Fruit fly (Drosophila melanogaster): ENCODE results near the gene CG34174.

The CG34174 gene

dm6 chr2L:2198613-2199432 is 15.2 kb upstream of the CG34174 start (continued):
- peak; percentile 62 for TF ChIP-seq CG4282 (GFP tag; optimal IDR thresholded peaks at IDR 0.05)
- TF ChIP-seq CG11696 (GFP tag; IDR thresholded peaks at IDR 0.05), result no peak
- TF ChIP-seq da (GFP tag; optimal IDR thresholded peaks at IDR 0.05), result peak; percentile 63
- no peak for TF ChIP-seq CG11247 (GFP tag; IDR thresholded peaks at IDR 0.05)
- TF ChIP-seq CG17361 (GFP tag; IDR thresholded peaks at IDR 0.05), result no peak
- peak in 1 of 3 experiments; percentile 83 for TF ChIP-seq lola (GFP tag; optimal IDR thresholded peaks at IDR 0.05)
- TF ChIP-seq D19A (tag; optimal IDR thresholded peaks at IDR 0.05), result peak; percentile 85
- TF ChIP-seq dati (GFP tag; IDR thresholded peaks at IDR 0.05), result no peak
- peak; percentile 96 for TF ChIP-seq corto (GFP tag; optimal IDR thresholded peaks at IDR 0.05)
- TF ChIP-seq CG1647 (GFP tag; optimal IDR thresholded peaks at IDR 0.05), result peak; percentile 74
- peak; percentile 86 for TF ChIP-seq org-1 (GFP tag; optimal IDR thresholded peaks at IDR 0.05)
- peak; percentile 70 for TF ChIP-seq fu2 (GFP tag; optimal IDR thresholded peaks at IDR 0.05)
- TF ChIP-seq sqz (GFP tag; optimal IDR thresholded peaks at IDR 0.05), result peak; percentile 78
- peak; percentile 80 for TF ChIP-seq CHES-1-like (GFP tag; optimal IDR thresholded peaks at IDR 0.05)
- peak; percentile 77 for TF ChIP-seq CG10267 (tag; optimal IDR thresholded peaks at IDR 0.05)
- no peak for TF ChIP-seq CG14667 (GFP tag; IDR thresholded peaks at IDR 0.05)
- no peak for TF ChIP-seq sc (optimal IDR thresholded peaks at IDR 0.05)
- peak; percentile 83 for TF ChIP-seq sc (GFP tag; optimal IDR thresholded peaks at IDR 0.05)
- TF ChIP-seq gfzf (GFP tag; optimal IDR thresholded peaks at IDR 0.05), result no peak
- peak; percentile 78 for TF ChIP-seq slp2 (GFP tag; optimal IDR thresholded peaks at IDR 0.05)
- TF ChIP-seq ATbp (GFP tag; optimal IDR thresholded peaks at IDR 0.05), result peak; percentile 90
- peak; percentile 78 for TF ChIP-seq CG9876 (GFP tag; optimal IDR thresholded peaks at IDR 0.05)
- TF ChIP-seq Dbx (GFP tag; IDR thresholded peaks at IDR 0.05), result no peak
- TF ChIP-seq gcm (GFP tag; optimal IDR thresholded peaks at IDR 0.05), result peak; percentile 49
- no peak for TF ChIP-seq ranshi (GFP tag; IDR thresholded peaks at IDR 0.05)
- TF ChIP-seq jigr1 (GFP tag; IDR thresholded peaks at IDR 0.05), result no peak
- no peak for TF ChIP-seq so (GFP tag; IDR thresholded peaks at IDR 0.05)
- TF ChIP-seq CG12744 (GFP tag; optimal IDR thresholded peaks at IDR 0.05), result peak; percentile 51
- TF ChIP-seq CG15011 (GFP tag; optimal IDR thresholded peaks at IDR 0.05), result peak; percentile 76
- TF ChIP-seq CG10565 (GFP tag; optimal IDR thresholded peaks at IDR 0.05), result peak; percentile 48
- TF ChIP-seq jing (GFP tag; optimal IDR thresholded peaks at IDR 0.05), result peak; percentile 84
- TF ChIP-seq ash1 (GFP tag; optimal IDR thresholded peaks at IDR 0.05), result no peak
- peak; percentile 83 for TF ChIP-seq kay (GFP tag; optimal IDR thresholded peaks at IDR 0.05)
- TF ChIP-seq ftz-f1 (GFP tag; optimal IDR thresholded peaks at IDR 0.05), result peak; percentile 100
- TF ChIP-seq Ada2b (GFP tag; IDR thresholded peaks at IDR 0.05), result no peak
- peak; percentile 53 for TF ChIP-seq CG6765 (GFP tag; optimal IDR thresholded peaks at IDR 0.05)
- TF ChIP-seq CG34422 (GFP tag; IDR thresholded peaks at IDR 0.05), result no peak
- peak; percentile 82 for TF ChIP-seq maf-S (GFP tag; optimal IDR thresholded peaks at IDR 0.05)
- peak; percentile 78 for TF ChIP-seq HLH54F (GFP tag; optimal IDR thresholded peaks at IDR 0.05)
- TF ChIP-seq bbx (GFP tag; IDR thresholded peaks at IDR 0.05; ENCODE audit: partially characterized antibody), result no peak
- peak; percentile 98 for TF ChIP-seq sd (tag; optimal IDR thresholded peaks at IDR 0.05)
- TF ChIP-seq CG7839 (tag; optimal IDR thresholded peaks at IDR 0.05), result peak; percentile 89
- no peak for TF ChIP-seq CG10959 (GFP tag; IDR thresholded peaks at IDR 0.05)
- peak; percentile 82 for TF ChIP-seq shn (GFP tag; optimal IDR thresholded peaks at IDR 0.05)
- peak; percentile 82 for TF ChIP-seq Hsf (GFP tag; optimal IDR thresholded peaks at IDR 0.05)
- no peak for TF ChIP-seq tna (GFP tag; IDR thresholded peaks at IDR 0.05; ENCODE audit: partially characterized antibody)
- no peak for TF ChIP-seq unc-4 (GFP tag; IDR thresholded peaks at IDR 0.05; ENCODE audit: partially characterized antibody)
- TF ChIP-seq MESR4 (GFP tag; optimal IDR thresholded peaks at IDR 0.05), result peak; percentile 9
- peak; percentile 75 for TF ChIP-seq CG1233 (GFP tag; optimal IDR thresholded peaks at IDR 0.05)
- peak; percentile 89 for TF ChIP-seq CG9609 (GFP tag; optimal IDR thresholded peaks at IDR 0.05)

Data from whole organism, embryonic.